Worm (Caenorhabditis elegans): Measurements from ENCODE around the gene C53D6.6.

- TF ChIP-seq dao-5 (tag; optimal IDR thresholded peaks at IDR 0.05) (no peak), W03F9.2 (tag; optimal IDR thresholded peaks at IDR 0.05) (no peak), him-1 (tag; optimal IDR thresholded peaks at IDR 0.05) (no peak)
Observed at ce11 chrIV:9005310-9005709, 27.2 kb downstream of the C53D6.6 start, which contains the start of gene unc-129.

All from whole organism, L4/young adult.